Fruit fly (Drosophila melanogaster) whole organism, embryonic: ENCODE data around the gene CG6724.

Experiments
- Bdp1 ChIP-seq: fragments of 200-800 bp; sonication (Bioruptor generic); optimal IDR thresholded peaks from 3 replicates; lab custom pipeline; 2016; ENCODE audit warnings: missing biosample characterization, missing genetic modification characterization
- Blimp-1 ChIP-seq: fragments of 200-800 bp; sonication (Bioruptor generic); optimal IDR thresholded peaks from 3 replicates; lab custom pipeline; 2018; ENCODE audit warnings: missing biosample characterization, missing genetic modification characterization, mild to moderate bottlenecking, moderate library complexity, missing genetic modification reagents
- CG10462 ChIP-seq: fragments of 200-800 bp; sonication (Bioruptor generic); optimal IDR thresholded peaks from 2 replicates; lab custom pipeline; 2016; ENCODE audit warnings: missing biosample characterization, missing genetic modification characterization
- CG10654 ChIP-seq: fragments of 200-800 bp; sonication (Bioruptor generic); optimal IDR thresholded peaks from 2 replicates; lab custom pipeline; 2016; ENCODE audit warnings: missing biosample characterization, missing genetic modification characterization
- CG11085 ChIP-seq: fragments of 200-800 bp; sonication (Bioruptor generic); IDR thresholded peaks from 2 replicates; pipeline ENCODE4 v1.3.6; 2022; ENCODE audit warnings: missing biosample characterization, missing genetic modification characterization
- CG11560 ChIP-seq: fragments of 200-800 bp; sonication (Bioruptor generic); IDR thresholded peaks from 3 replicates; pipeline ENCODE4 v1.3.6; 2022; ENCODE audit warnings: missing biosample characterization, missing genetic modification characterization
- CG1233 ChIP-seq: fragments of 200-800 bp; sonication (Bioruptor generic); optimal IDR thresholded peaks from 4 replicates; lab custom pipeline; 2018; ENCODE audit warnings: missing biosample characterization, mild to moderate bottlenecking, missing genetic modification characterization
- CG12769 ChIP-seq: fragments of 200-800 bp; sonication (Bioruptor generic); optimal IDR thresholded peaks from 2 replicates; lab custom pipeline; 2019; ENCODE audit warnings: missing biosample characterization, mild to moderate bottlenecking, missing genetic modification characterization, moderate library complexity
- CG13287 ChIP-seq: fragments of 200-800 bp; sonication (Bioruptor generic); IDR thresholded peaks from 2 replicates; pipeline ENCODE4 v1.3.6; 2022; ENCODE audit warnings: missing biosample characterization, missing genetic modification characterization; ENCODE audit not compliant: partially characterized antibody
- CG13424 ChIP-seq: fragments of 200-800 bp; sonication (Bioruptor generic); optimal IDR thresholded peaks from 2 replicates; lab custom pipeline; 2019; ENCODE audit warnings: missing biosample characterization, mild to moderate bottlenecking, missing genetic modification characterization, moderate library complexity
- CG14014 ChIP-seq: fragments of 200-800 bp; sonication (Bioruptor generic); IDR thresholded peaks from 2 replicates; pipeline ENCODE4 v1.3.6; 2022; ENCODE audit warnings: missing biosample characterization, missing genetic modification characterization
- CG1603 ChIP-seq: fragments of 200-800 bp; sonication (Bioruptor generic); optimal IDR thresholded peaks from 2 replicates; lab custom pipeline; 2019; ENCODE audit warnings: missing biosample characterization, mild to moderate bottlenecking, missing genetic modification characterization, moderate library complexity
- CG16863 ChIP-seq: fragments of 200-800 bp; sonication (Bioruptor generic); optimal IDR thresholded peaks from 3 replicates; lab custom pipeline; 2016; ENCODE audit warnings: missing biosample characterization, missing genetic modification characterization
- CG17912 ChIP-seq: fragments of 200-800 bp; sonication (Bioruptor generic); optimal IDR thresholded peaks from 2 replicates; lab custom pipeline; 2018; ENCODE audit warnings: missing biosample characterization, mild to moderate bottlenecking, missing genetic modification characterization
- CG1792 ChIP-seq: fragments of 200-800 bp; sonication (Bioruptor generic); optimal IDR thresholded peaks from 2 replicates; lab custom pipeline; 2016; ENCODE audit warnings: missing biosample characterization, missing genetic modification characterization
- CG30431 ChIP-seq: fragments of 200-800 bp; sonication (Bioruptor generic); optimal IDR thresholded peaks from 2 replicates; lab custom pipeline; 2017; ENCODE audit warnings: missing biosample characterization, missing genetic modification characterization
- CG31441 ChIP-seq: fragments of 200-800 bp; sonication (Bioruptor generic); IDR thresholded peaks from 2 replicates; pipeline ENCODE4 v1.3.6; 2022; ENCODE audit warnings: missing biosample characterization, missing genetic modification characterization
- CG33213 ChIP-seq: fragments of 200-800 bp; sonication (Bioruptor generic); optimal IDR thresholded peaks from 3 replicates; lab custom pipeline; 2016; ENCODE audit warnings: missing biosample characterization, missing genetic modification characterization
- CG4404 ChIP-seq: fragments of 200-800 bp; sonication (Bioruptor generic); IDR thresholded peaks from 2 replicates; pipeline ENCODE4 v1.3.6; 2022; ENCODE audit warnings: missing biosample characterization, missing genetic modification characterization
- CG4424 ChIP-seq: fragments of 200-800 bp; sonication (Bioruptor generic); optimal IDR thresholded peaks from 3 replicates; lab custom pipeline; 2016; ENCODE audit warnings: missing biosample characterization, missing genetic modification characterization
- CG6683 ChIP-seq: fragments of 200-800 bp; sonication (Bioruptor generic); optimal IDR thresholded peaks from 2 replicates; lab custom pipeline; 2017; ENCODE audit warnings: missing biosample characterization, mild to moderate bottlenecking, missing genetic modification characterization, missing genetic modification reagents
- CG8388 ChIP-seq: fragments of 200-800 bp; sonication (Bioruptor generic); optimal IDR thresholded peaks from 2 replicates; lab custom pipeline; 2019; ENCODE audit warnings: missing biosample characterization, mild to moderate bottlenecking, missing genetic modification characterization, moderate library complexity
- CG8765 ChIP-seq: fragments of 200-800 bp; sonication (Bioruptor generic); IDR thresholded peaks from 2 replicates; pipeline ENCODE4 v1.3.6; 2022; ENCODE audit warnings: missing biosample characterization, missing genetic modification characterization
- Dip2 ChIP-seq: fragments of 200-800 bp; sonication (Bioruptor generic); IDR thresholded peaks from 2 replicates; pipeline ENCODE4 v1.3.6; 2022; ENCODE audit warnings: missing biosample characterization, missing genetic modification characterization
- ERR ChIP-seq: fragments of 200-800 bp; sonication (Bioruptor generic); optimal IDR thresholded peaks from 2 replicates; lab custom pipeline; 2016; ENCODE audit warnings: missing biosample characterization, missing genetic modification characterization
- GATAe ChIP-seq: fragments of 200-800 bp; sonication (Bioruptor generic); conservative IDR thresholded peaks from 2 replicates; pipeline ENCODE4 v1.3.6; 2022; ENCODE audit warnings: missing biosample characterization, missing genetic modification characterization
- Med ChIP-seq: fragments of 200-800 bp; sonication (Bioruptor generic); peaks from one replicate; lab custom pipeline; 2016; ENCODE audit warnings: missing biosample characterization, missing genetic modification characterization, mild to moderate bottlenecking, inconsistent platforms, moderate library complexity
- Mes4 ChIP-seq: fragments of 200-800 bp; sonication (Bioruptor generic); optimal IDR thresholded peaks from 2 replicates; lab custom pipeline; 2016; ENCODE audit warnings: missing biosample characterization, missing genetic modification characterization
- Rfx ChIP-seq: fragments of 200-800 bp; sonication (Bioruptor generic); IDR thresholded peaks from 2 replicates; pipeline ENCODE4 v1.3.6; 2022; ENCODE audit warnings: missing biosample characterization, missing genetic modification characterization
- Sry-δ ChIP-seq: fragments of 200-800 bp; sonication (Bioruptor generic); optimal IDR thresholded peaks from 2 replicates; lab custom pipeline; 2016; ENCODE audit warnings: missing biosample characterization, missing genetic modification characterization
- Xbp1 ChIP-seq: fragments of 200-800 bp; sonication (Bioruptor generic); optimal IDR thresholded peaks from 3 replicates; lab custom pipeline; 2016; ENCODE audit warnings: missing biosample characterization, mild to moderate bottlenecking, missing genetic modification characterization
- ab ChIP-seq: fragments of 200-800 bp; sonication (Bioruptor generic); optimal IDR thresholded peaks from 2 replicates; lab custom pipeline; 2016; ENCODE audit warnings: missing biosample characterization, missing genetic modification characterization
- bcd ChIP-seq: fragments of 200-800 bp; sonication (Bioruptor generic); optimal IDR thresholded peaks from 2 replicates; lab custom pipeline; 2017; ENCODE audit warnings: missing biosample characterization, mild to moderate bottlenecking, missing genetic modification characterization
- ci ChIP-seq: fragments of 200-800 bp; sonication (Bioruptor generic); IDR thresholded peaks from 3 replicates; pipeline ENCODE4 v1.3.6; 2022; ENCODE audit warnings: missing biosample characterization, missing genetic modification characterization
- dimm ChIP-seq: fragments of 200-800 bp; sonication (Bioruptor generic); IDR thresholded peaks from 2 replicates; pipeline ENCODE4 v1.3.6; 2022; ENCODE audit warnings: missing biosample characterization, missing genetic modification characterization
- disco-r ChIP-seq: fragments of 200-800 bp; sonication (Bioruptor generic); optimal IDR thresholded peaks from 2 replicates; lab custom pipeline; 2016; ENCODE audit warnings: missing biosample characterization, missing genetic modification characterization
- emc ChIP-seq: fragments of 200-800 bp; sonication (Bioruptor generic); optimal IDR thresholded peaks from 2 replicates; lab custom pipeline; 2016; ENCODE audit warnings: missing biosample characterization, missing genetic modification characterization
- gfzf ChIP-seq: fragments of 200-800 bp; sonication (Bioruptor generic); optimal IDR thresholded peaks from 2 replicates; lab custom pipeline; 2016; ENCODE audit warnings: missing biosample characterization, mild to moderate bottlenecking, missing genetic modification characterization, moderate library complexity
- hbn ChIP-seq: fragments of 200-800 bp; sonication (Bioruptor generic); IDR thresholded peaks from 2 replicates; pipeline ENCODE4 v1.3.6; 2022; ENCODE audit warnings: missing biosample characterization, missing genetic modification characterization; ENCODE audit not compliant: partially characterized antibody
- ind ChIP-seq: fragments of 200-800 bp; sonication (Bioruptor generic); optimal IDR thresholded peaks from 3 replicates; lab custom pipeline; 2016; ENCODE audit warnings: missing biosample characterization, missing genetic modification characterization
- lov ChIP-seq, 2 experiments: fragments of 200-800 bp in 1 of 2; fragments of >200 bp in 1 of 2; sonication (Bioruptor generic) in 1 of 2; IDR thresholded peaks in 1 of 2; optimal IDR thresholded peaks in 1 of 2; 2 replicates in 1 of 2; 3 replicates in 1 of 2; pipeline versions ENCODE4 v1.3.6 to Lab custom; 2017 to 2022; ENCODE audit warnings: missing biosample characterization in 1 of 2, missing genetic modification characterization in 1 of 2
- mld ChIP-seq: fragments of 200-800 bp; sonication (Bioruptor generic); IDR thresholded peaks from 3 replicates; pipeline ENCODE4 v1.3.6; 2022; ENCODE audit warnings: missing biosample characterization, missing genetic modification characterization; ENCODE audit not compliant: partially characterized antibody
- oc ChIP-seq: fragments of 200-800 bp; sonication (Bioruptor generic); optimal IDR thresholded peaks from 2 replicates; lab custom pipeline; 2018; ENCODE audit warnings: missing biosample characterization, mild to moderate bottlenecking, missing genetic modification characterization, moderate library complexity
- tap ChIP-seq: fragments of 200-800 bp; optimal IDR thresholded peaks from 3 replicates; lab custom pipeline; 2019; ENCODE audit warnings: missing biosample characterization, mild to moderate bottlenecking, missing genetic modification characterization, moderate library complexity
- twi ChIP-seq: fragments of 200-800 bp; optimal IDR thresholded peaks from 2 replicates; lab custom pipeline; 2019; ENCODE audit warnings: missing biosample characterization, mild to moderate bottlenecking, missing genetic modification characterization, moderate library complexity
- usp ChIP-seq: fragments of >200 bp; optimal IDR thresholded peaks from 2 replicates; lab custom pipeline; 2017; ENCODE audit warnings: missing biosample characterization, missing genetic modification characterization
- vnd ChIP-seq: fragments of 200-800 bp; sonication (Bioruptor generic); IDR thresholded peaks from 3 replicates; pipeline ENCODE4 v1.3.6; 2022; ENCODE audit warnings: missing biosample characterization, missing genetic modification characterization; ENCODE audit not compliant: partially characterized antibody
- wor ChIP-seq: fragments of 200-800 bp; sonication (Bioruptor generic); IDR thresholded peaks from 2 replicates; pipeline ENCODE4 v1.3.6; 2022; ENCODE audit warnings: missing biosample characterization, missing genetic modification characterization
- yki ChIP-seq: fragments of >200 bp; optimal IDR thresholded peaks from 3 replicates; lab custom pipeline; 2018
- zfh2 ChIP-seq: fragments of 200-800 bp; sonication (Bioruptor generic); optimal IDR thresholded peaks from 2 replicates; lab custom pipeline; 2016; ENCODE audit warnings: missing biosample characterization, missing genetic modification characterization

Gene CG6724

dm6 chr2L:10760422-10761166, 9.2 kb downstream of the CG6724 start, which contains the start of gene CG6495 (continued):
- TF ChIP-seq CG12769 (tag; lab: Kevin White, UChicago) (no peak), yki (lab: Kevin White, UChicago) (no peak), Bdp1 (no peak), ind (peak; percentile 30), CG1603 (tag; lab: Kevin White, UChicago) (no peak), twi (tag; lab: Kevin White, UChicago) (no peak), wor (GFP tag; lab: Robert Waterston, UW) (no peak), gfzf (GFP tag; lab: Kevin White, UChicago) (no peak), lov (optimal IDR thresholded peaks at IDR 0.05; lab: Kevin White, UChicago) (no peak), lov (GFP tag; IDR thresholded peaks at IDR 0.05; lab: Robert Waterston, UW) (no peak), tap (tag; lab: Kevin White, UChicago) (peak; percentile 49), CG14014 (GFP tag; lab: Robert Waterston, UW) (peak; percentile 66), CG8765 (GFP tag; lab: Robert Waterston, UW) (no peak), CG1792 (GFP tag; lab: Kevin White, UChicago) (no peak), hbn (GFP tag; lab: Robert Waterston, UW) (no peak), ci (GFP tag; lab: Robert Waterston, UW) (0 out of 3 replicates have a peak, but pooled peaks have one; percentile 7), CG8388 (GFP tag; lab: Kevin White, UChicago) (peak; percentile 57), oc (tag; lab: Kevin White, UChicago) (peak; percentile 38), Blimp-1 (GFP tag; lab: Kevin White, UChicago) (peak; percentile 59), ab (GFP tag; lab: Kevin White, UChicago) (no peak), Sry-δ (GFP tag; lab: Kevin White, UChicago) (no peak), GATAe (GFP tag; lab: Robert Waterston, UW) (no peak), Mes4 (GFP tag; lab: Kevin White, UChicago) (no peak), mld (GFP tag; lab: Robert Waterston, UW) (no peak), dimm (GFP tag; lab: Robert Waterston, UW) (no peak), CG31441 (GFP tag; lab: Robert Waterston, UW) (peak; percentile 80), CG11085 (GFP tag; lab: Robert Waterston, UW) (no peak), CG6683 (GFP tag; lab: Kevin White, UChicago) (peak; percentile 45), CG33213 (no peak), disco-r (no peak), Dip2 (no peak), bcd (peak; percentile 44), CG13424 (tag; lab: Kevin White, UChicago) (peak; percentile 71), zfh2 (GFP tag; lab: Kevin White, UChicago) (no peak), CG11560 (no peak), CG1233 (GFP tag; lab: Kevin White, UChicago) (peak; percentile 30), usp (GFP tag; lab: Kevin White, UChicago) (no peak), ERR (GFP tag; lab: Kevin White, UChicago) (no peak), CG16863 (no peak), CG30431 (no peak), CG4404 (GFP tag; lab: Robert Waterston, UW) (no peak), Med (GFP tag; lab: Kevin White, UChicago) (peak; percentile 54), CG17912 (GFP tag; lab: Kevin White, UChicago) (no peak), Rfx (GFP tag; lab: Robert Waterston, UW) (peak; percentile 54), CG4424 (GFP tag; lab: Kevin White, UChicago) (peak; percentile 32), CG13287 (GFP tag; lab: Robert Waterston, UW) (no peak), CG10462 (GFP tag; lab: Kevin White, UChicago) (no peak), Xbp1 (GFP tag; lab: Kevin White, UChicago) (peak; percentile 51), vnd (GFP tag; lab: Robert Waterston, UW) (no peak), emc (no peak), CG10654 (GFP tag; lab: Kevin White, UChicago) (no peak)
